Fruit fly (Drosophila melanogaster): ENCODE results near the gene CG12395.
A peak's percentile ranks its signal among the peaks of the same experiment; 100 is the strongest.

Gene CG12395

DNA sequence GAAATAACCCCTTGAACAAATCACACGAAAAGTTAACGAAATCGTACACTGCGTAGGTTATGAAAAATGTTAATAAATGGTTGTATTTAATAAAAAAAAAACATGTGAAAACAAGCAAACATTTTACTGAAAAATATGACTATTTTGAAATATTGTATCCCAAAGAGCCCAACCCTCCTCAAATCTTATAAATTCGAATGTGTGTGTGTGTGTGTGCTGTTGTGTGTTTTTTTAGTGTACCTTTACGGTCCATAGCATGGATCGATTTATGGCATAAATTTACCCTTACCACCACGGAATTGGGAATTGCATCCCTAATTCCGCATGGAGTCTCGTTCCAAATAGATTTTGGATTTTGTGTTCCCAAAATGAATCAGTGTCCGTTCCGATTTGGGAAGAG lies 40.8 kb upstream of the CG12395 start (continued):
- TF ChIP-seq Sry-β (GFP tag; optimal IDR thresholded peaks at IDR 0.05) (no peak), lab (GFP tag; optimal IDR thresholded peaks at IDR 0.05) (peak; percentile 32), CG12219 (GFP tag; optimal IDR thresholded peaks at IDR 0.05) (no peak), dysf (GFP tag; IDR thresholded peaks at IDR 0.05) (peak; percentile 56; the same call in 2 of the 3 replicates), CG7556 (GFP tag; optimal IDR thresholded peaks at IDR 0.05) (no peak), MBD-R2 (GFP tag; IDR thresholded peaks at IDR 0.05) (no peak; the same call in 1 of the 2 replicates), CkIIα-i1 (GFP tag; IDR thresholded peaks at IDR 0.05) (no peak), CG3838 (GFP tag; optimal IDR thresholded peaks at IDR 0.05) (no peak), Optix (GFP tag; IDR thresholded peaks at IDR 0.05) (0 out of 3 replicates have a peak, but pooled peaks have one; percentile 6), dimm (GFP tag; IDR thresholded peaks at IDR 0.05) (no peak), Hmx (GFP tag; optimal IDR thresholded peaks at IDR 0.05) (peak; percentile 21), dpn (GFP tag; optimal IDR thresholded peaks at IDR 0.05) (peak; percentile 34 to 39), sna (GFP tag; IDR thresholded peaks at IDR 0.05; ENCODE audit: partially characterized antibody) (no peak), Doc3 (GFP tag; IDR thresholded peaks at IDR 0.05; ENCODE audit: partially characterized antibody) (no peak), CG4424 (GFP tag; optimal IDR thresholded peaks at IDR 0.05) (peak; percentile 22), tio (GFP tag; optimal IDR thresholded peaks at IDR 0.05) (peak; percentile 44), ttk (GFP tag; IDR thresholded peaks at IDR 0.05) (peak; percentile 67), CG13296 (GFP tag; optimal IDR thresholded peaks at IDR 0.05) (no peak), ash1 (GFP tag; optimal IDR thresholded peaks at IDR 0.05) (no peak), E2f1 (GFP tag; IDR thresholded peaks at IDR 0.05) (0 out of 2 replicates have a peak, but pooled peaks have one; percentile 30), ara (GFP tag; IDR thresholded peaks at IDR 0.05) (peak; percentile 64), CG17361 (GFP tag; IDR thresholded peaks at IDR 0.05) (no peak), MESR4 (GFP tag; optimal IDR thresholded peaks at IDR 0.05) (no peak), Abd-B (GFP tag; optimal IDR thresholded peaks at IDR 0.05) (peak; percentile 23), CG3407 (GFP tag; optimal IDR thresholded peaks at IDR 0.05) (no peak), CG8359 (GFP tag; optimal IDR thresholded peaks at IDR 0.05; ENCODE audit: borderline replicate concordance) (no peak), CG17912 (GFP tag; optimal IDR thresholded peaks at IDR 0.05) (no peak), repo (GFP tag; optimal IDR thresholded peaks at IDR 0.05) (no peak), Side (GFP tag; optimal IDR thresholded peaks at IDR 0.05) (peak; percentile 45), CG10147 (GFP tag; optimal IDR thresholded peaks at IDR 0.05) (no peak), CG18764 (GFP tag; optimal IDR thresholded peaks at IDR 0.05) (peak; percentile 5), ewg (GFP tag; optimal IDR thresholded peaks at IDR 0.05) (no peak), sima (GFP tag; optimal IDR thresholded peaks at IDR 0.05) (no peak), CG10366 (GFP tag; IDR thresholded peaks at IDR 0.05) (peak; percentile 45), CG32767 (GFP tag; IDR thresholded peaks at IDR 0.05) (no peak), CG11093 (GFP tag; IDR thresholded peaks at IDR 0.05) (peak; percentile 30; the same call in 1 of the 3 replicates), Xrp1 (GFP tag; IDR thresholded peaks at IDR 0.05) (peak; percentile 78), scrt (GFP tag; optimal IDR thresholded peaks at IDR 0.05) (no peak), ATbp (GFP tag; optimal IDR thresholded peaks at IDR 0.05) (no peak), CG14014 (GFP tag; IDR thresholded peaks at IDR 0.05) (no peak), al (GFP tag; IDR thresholded peaks at IDR 0.05) (0 out of 2 replicates have a peak, but pooled peaks have one; percentile 13), CG8944 (GFP tag; optimal IDR thresholded peaks at IDR 0.05) (peak; percentile 18), sr (GFP tag; IDR thresholded peaks at IDR 0.05) (no peak), Ada2b (GFP tag; IDR thresholded peaks at IDR 0.05) (peak; percentile 54; the same call in 1 of the 2 replicates), CG18262 (tag; optimal IDR thresholded peaks at IDR 0.05) (no peak), CG12104 (GFP tag; optimal IDR thresholded peaks at IDR 0.05) (no peak), CG7372 (GFP tag; IDR thresholded peaks at IDR 0.05) (no peak), CG1647 (GFP tag; optimal IDR thresholded peaks at IDR 0.05) (peak; percentile 12), unpg (GFP tag; optimal IDR thresholded peaks at IDR 0.05) (peak; percentile 38), gt (GFP tag; IDR thresholded peaks at IDR 0.05) (no peak), CG10654 (GFP tag; optimal IDR thresholded peaks at IDR 0.05) (peak; percentile 52), Ets65A (GFP tag) (peak; percentile 78)
